Fruit fly (Drosophila melanogaster) whole organism, embryonic: Measurements from ENCODE around the gene Bruce.

Experiments
- Ada2b ChIP-seq: fragments of 200-800 bp; sonication (Bioruptor generic); IDR thresholded peaks from 2 replicates; pipeline ENCODE4 v1.3.6; 2022; ENCODE audit warnings: missing biosample characterization, missing genetic modification characterization
- C15 ChIP-seq: fragments of 200-800 bp; sonication (Bioruptor generic); IDR thresholded peaks from 3 replicates; pipeline ENCODE4 v1.3.6; 2022; ENCODE audit warnings: missing biosample characterization, missing genetic modification characterization
- CG11456 ChIP-seq: fragments of 200-800 bp; sonication (Bioruptor generic); IDR thresholded peaks from 3 replicates; pipeline ENCODE4 v1.3.6; 2022; ENCODE audit warnings: missing biosample characterization, missing genetic modification characterization
- CG11695 ChIP-seq: fragments of 200-800 bp; sonication (Bioruptor generic); IDR thresholded peaks from 3 replicates; pipeline ENCODE4 v1.3.6; 2022; ENCODE audit warnings: missing biosample characterization, missing genetic modification characterization
- CG12071 ChIP-seq: fragments of 200-800 bp; sonication (Bioruptor generic); optimal IDR thresholded peaks from 3 replicates; lab custom pipeline; 2018; ENCODE audit warnings: missing biosample characterization, mild to moderate bottlenecking, missing genetic modification characterization
- CG12744 ChIP-seq: fragments of 200-800 bp; sonication (Bioruptor generic); optimal IDR thresholded peaks from 2 replicates; lab custom pipeline; 2016; ENCODE audit warnings: missing biosample characterization, missing genetic modification characterization
- CG12769 ChIP-seq: fragments of 200-800 bp; sonication (Bioruptor generic); optimal IDR thresholded peaks from 2 replicates; lab custom pipeline; 2019; ENCODE audit warnings: missing biosample characterization, mild to moderate bottlenecking, missing genetic modification characterization, moderate library complexity
- CG15514 ChIP-seq: fragments of 200-800 bp; sonication (Bioruptor generic); optimal IDR thresholded peaks from 3 replicates; lab custom pipeline; 2017; ENCODE audit warnings: missing biosample characterization, missing genetic modification characterization, mild to moderate bottlenecking, moderate library complexity, missing genetic modification reagents
- CG17568 ChIP-seq: fragments of 200-800 bp; sonication (Bioruptor generic); optimal IDR thresholded peaks from 2 replicates; lab custom pipeline; 2018; ENCODE audit warnings: missing biosample characterization, mild to moderate bottlenecking, missing genetic modification characterization, moderate library complexity
- CG1792 ChIP-seq: fragments of 200-800 bp; sonication (Bioruptor generic); optimal IDR thresholded peaks from 2 replicates; lab custom pipeline; 2016; ENCODE audit warnings: missing biosample characterization, missing genetic modification characterization
- CG18476 ChIP-seq: fragments of 200-800 bp; sonication (Bioruptor generic); optimal IDR thresholded peaks from 2 replicates; lab custom pipeline; 2016; ENCODE audit warnings: missing biosample characterization, mild to moderate bottlenecking, missing genetic modification characterization
- CG31224 ChIP-seq: fragments of 200-800 bp; sonication (Bioruptor generic); IDR thresholded peaks from 2 replicates; pipeline ENCODE4 v1.3.6; 2022; ENCODE audit warnings: missing biosample characterization, missing genetic modification characterization
- CG4617 ChIP-seq: fragments of 200-800 bp; sonication (Bioruptor generic); optimal IDR thresholded peaks from 3 replicates; lab custom pipeline; 2016; ENCODE audit warnings: missing biosample characterization, missing genetic modification characterization, borderline replicate concordance
- CG5245 ChIP-seq: fragments of 200-800 bp; sonication (Bioruptor generic); optimal IDR thresholded peaks from 3 replicates; lab custom pipeline; 2016; ENCODE audit warnings: missing biosample characterization, missing genetic modification characterization
- CG6254 ChIP-seq: fragments of 200-800 bp; sonication (Bioruptor generic); optimal IDR thresholded peaks from 3 replicates; lab custom pipeline; 2017; ENCODE audit warnings: mild to moderate bottlenecking, missing biosample characterization, missing genetic modification reagents, missing genetic modification characterization
- CG6854 ChIP-seq: fragments of 200-800 bp; sonication (Bioruptor generic); optimal IDR thresholded peaks from 3 replicates; lab custom pipeline; 2017; ENCODE audit warnings: missing biosample characterization, mild to moderate bottlenecking, missing genetic modification characterization
- CG7786 ChIP-seq: fragments of 200-800 bp; sonication (Bioruptor generic); optimal IDR thresholded peaks from 2 replicates; lab custom pipeline; 2016; ENCODE audit warnings: missing biosample characterization, missing genetic modification characterization
- CG8281 ChIP-seq: fragments of 200-800 bp; sonication (Bioruptor generic); optimal IDR thresholded peaks from 2 replicates; lab custom pipeline; 2018; ENCODE audit warnings: missing biosample characterization, mild to moderate bottlenecking, missing genetic modification characterization, moderate library complexity
- CG8388 ChIP-seq: fragments of 200-800 bp; sonication (Bioruptor generic); optimal IDR thresholded peaks from 2 replicates; lab custom pipeline; 2019; ENCODE audit warnings: missing biosample characterization, mild to moderate bottlenecking, missing genetic modification characterization, moderate library complexity
- CG9932 ChIP-seq: fragments of 200-800 bp; sonication (Bioruptor generic); IDR thresholded peaks from 2 replicates; pipeline ENCODE4 v1.3.6; 2022; ENCODE audit warnings: missing biosample characterization, missing genetic modification characterization
- CHES-1-like ChIP-seq: fragments of 200-800 bp; sonication (Bioruptor generic); optimal IDR thresholded peaks from 2 replicates; lab custom pipeline; 2016; ENCODE audit warnings: missing biosample characterization, missing genetic modification characterization
- Dfd ChIP-seq, 2 experiments: fragments of >200 bp; optimal IDR thresholded peaks; 2 replicates each; lab custom pipeline; 2017; ENCODE audit warnings: missing biosample characterization in 2 of 2, missing genetic modification characterization in 2 of 2
- Doc3 ChIP-seq: fragments of 200-800 bp; sonication (Bioruptor generic); IDR thresholded peaks from 3 replicates; pipeline ENCODE4 v1.3.6; 2022; ENCODE audit warnings: missing biosample characterization, missing genetic modification characterization; ENCODE audit not compliant: partially characterized antibody
- Nf-YA ChIP-seq: fragments of 200-800 bp; sonication (Bioruptor generic); IDR thresholded peaks from 2 replicates; pipeline ENCODE4 v1.3.6; 2022; ENCODE audit warnings: missing biosample characterization, missing genetic modification characterization
- NfI ChIP-seq: fragments of 200-800 bp; sonication (Bioruptor generic); optimal IDR thresholded peaks from 3 replicates; lab custom pipeline; 2018; ENCODE audit warnings: missing biosample characterization, mild to moderate bottlenecking, missing genetic modification characterization, moderate library complexity
- Ptx1 ChIP-seq: fragments of 200-800 bp; sonication (Bioruptor generic); IDR thresholded peaks from 2 replicates; pipeline ENCODE4 v1.3.6; 2022; ENCODE audit warnings: missing biosample characterization, missing genetic modification characterization
- Trl ChIP-seq, 3 experiments: fragments of >200 bp in 2 of 3; fragments of 200-800 bp in 1 of 3; sonication (Bioruptor generic) in 1 of 3; optimal IDR thresholded peaks; 2 replicates in 1 of 3; 3 replicates in 2 of 3; lab custom pipeline; 2016 to 2017; ENCODE audit warnings: missing biosample characterization in 1 of 3, missing genetic modification characterization in 1 of 3
- Usf ChIP-seq: fragments of 200-800 bp; sonication (Bioruptor generic); optimal IDR thresholded peaks from 2 replicates; lab custom pipeline; 2017; ENCODE audit warnings: missing genotype, missing biosample characterization, missing genetic modification characterization
- Xrp1 ChIP-seq: fragments of 200-800 bp; sonication (Bioruptor generic); IDR thresholded peaks from 2 replicates; pipeline ENCODE4 v1.3.6; 2022; ENCODE audit warnings: missing biosample characterization, missing genetic modification characterization
- aop ChIP-seq: fragments of 200-800 bp; sonication (Bioruptor generic); IDR thresholded peaks from 2 replicates; pipeline ENCODE4 v1.3.6; 2022; ENCODE audit warnings: missing biosample characterization, missing genetic modification characterization
- cad ChIP-seq: fragments of >200 bp; optimal IDR thresholded peaks from 2 replicates; lab custom pipeline; 2017; ENCODE audit warnings: missing biosample characterization, missing genetic modification characterization
- ci ChIP-seq: fragments of 200-800 bp; sonication (Bioruptor generic); IDR thresholded peaks from 3 replicates; pipeline ENCODE4 v1.3.6; 2022; ENCODE audit warnings: missing biosample characterization, missing genetic modification characterization
- croc ChIP-seq: fragments of 200-800 bp; sonication (Bioruptor generic); conservative IDR thresholded peaks from 3 replicates; pipeline ENCODE4 v1.3.6; 2022; ENCODE audit warnings: missing biosample characterization, missing genetic modification characterization
- crp ChIP-seq, 2 experiments: fragments of 200-800 bp; sonication (Bioruptor generic); optimal IDR thresholded peaks; 2 replicates in 1 of 2; 3 replicates in 1 of 2; lab custom pipeline; 2017; ENCODE audit warnings: missing biosample characterization in 2 of 2, missing genetic modification characterization in 2 of 2, mild to moderate bottlenecking in 1 of 2, moderate library complexity in 1 of 2
- dan ChIP-seq: fragments of 200-800 bp; sonication (Bioruptor generic); IDR thresholded peaks from 2 replicates; pipeline ENCODE4 v1.3.6; 2022; ENCODE audit warnings: missing biosample characterization, missing genetic modification characterization
- dati ChIP-seq: fragments of 200-800 bp; sonication (Bioruptor generic); IDR thresholded peaks from 2 replicates; pipeline ENCODE4 v1.3.6; 2022; ENCODE audit warnings: missing biosample characterization, missing genetic modification characterization
- esg ChIP-seq: fragments of 200-800 bp; sonication (Bioruptor generic); conservative IDR thresholded peaks from 2 replicates; pipeline ENCODE4 v1.3.6; 2022; ENCODE audit warnings: missing biosample characterization, missing genetic modification characterization
- her ChIP-seq: fragments of 200-800 bp; sonication (Bioruptor generic); optimal IDR thresholded peaks from 2 replicates; lab custom pipeline; 2016; ENCODE audit warnings: missing biosample characterization, missing genetic modification characterization
- lab ChIP-seq: fragments of 200-800 bp; sonication (Bioruptor generic); optimal IDR thresholded peaks from 3 replicates; lab custom pipeline; 2017; ENCODE audit warnings: missing biosample characterization, missing genetic modification characterization, mild to moderate bottlenecking, moderate library complexity, missing genetic modification reagents
- lov ChIP-seq, 2 experiments: fragments of 200-800 bp in 1 of 2; fragments of >200 bp in 1 of 2; sonication (Bioruptor generic) in 1 of 2; IDR thresholded peaks in 1 of 2; optimal IDR thresholded peaks in 1 of 2; 2 replicates in 1 of 2; 3 replicates in 1 of 2; pipeline versions ENCODE4 v1.3.6 to Lab custom; 2017 to 2022; ENCODE audit warnings: missing biosample characterization in 1 of 2, missing genetic modification characterization in 1 of 2
- pan ChIP-seq, 4 experiments: fragments of >200 bp in 3 of 4; fragments of 200-800 bp in 1 of 4; sonication (Bioruptor generic) in 1 of 4; optimal IDR thresholded peaks in 3 of 4; IDR thresholded peaks in 1 of 4; 2 replicates each; pipeline versions ENCODE4 v1.3.6 to Lab custom; 2017 to 2022; ENCODE audit warnings: missing biosample characterization in 2 of 4, missing genetic modification characterization in 2 of 4, mixed read lengths in 1 of 4
- pum ChIP-seq: fragments of 200-800 bp; sonication (Bioruptor generic); optimal IDR thresholded peaks from 2 replicates; lab custom pipeline; 2016; ENCODE audit warnings: missing biosample characterization, missing genetic modification characterization
- run ChIP-seq: fragments of 200-800 bp; sonication (Bioruptor generic); optimal IDR thresholded peaks from 3 replicates; lab custom pipeline; 2018; ENCODE audit warnings: missing biosample characterization, mild to moderate bottlenecking, missing genetic modification characterization
- schlank ChIP-seq: fragments of 200-800 bp; sonication (Bioruptor generic); optimal IDR thresholded peaks from 2 replicates; lab custom pipeline; 2018; ENCODE audit warnings: missing biosample characterization, mild to moderate bottlenecking, missing genetic modification characterization
- sens ChIP-seq: fragments of 200-800 bp; sonication (Bioruptor generic); peaks from one replicate; lab custom pipeline; 2016; ENCODE audit warnings: missing biosample characterization, missing genetic modification characterization
- wek ChIP-seq: fragments of 200-800 bp; sonication (Bioruptor generic); optimal IDR thresholded peaks from 3 replicates; lab custom pipeline; 2018; ENCODE audit warnings: missing biosample characterization, mild to moderate bottlenecking, missing genetic modification characterization, moderate library complexity
- wor ChIP-seq: fragments of 200-800 bp; sonication (Bioruptor generic); IDR thresholded peaks from 2 replicates; pipeline ENCODE4 v1.3.6; 2022; ENCODE audit warnings: missing biosample characterization, missing genetic modification characterization

Bruce gene

DNA sequence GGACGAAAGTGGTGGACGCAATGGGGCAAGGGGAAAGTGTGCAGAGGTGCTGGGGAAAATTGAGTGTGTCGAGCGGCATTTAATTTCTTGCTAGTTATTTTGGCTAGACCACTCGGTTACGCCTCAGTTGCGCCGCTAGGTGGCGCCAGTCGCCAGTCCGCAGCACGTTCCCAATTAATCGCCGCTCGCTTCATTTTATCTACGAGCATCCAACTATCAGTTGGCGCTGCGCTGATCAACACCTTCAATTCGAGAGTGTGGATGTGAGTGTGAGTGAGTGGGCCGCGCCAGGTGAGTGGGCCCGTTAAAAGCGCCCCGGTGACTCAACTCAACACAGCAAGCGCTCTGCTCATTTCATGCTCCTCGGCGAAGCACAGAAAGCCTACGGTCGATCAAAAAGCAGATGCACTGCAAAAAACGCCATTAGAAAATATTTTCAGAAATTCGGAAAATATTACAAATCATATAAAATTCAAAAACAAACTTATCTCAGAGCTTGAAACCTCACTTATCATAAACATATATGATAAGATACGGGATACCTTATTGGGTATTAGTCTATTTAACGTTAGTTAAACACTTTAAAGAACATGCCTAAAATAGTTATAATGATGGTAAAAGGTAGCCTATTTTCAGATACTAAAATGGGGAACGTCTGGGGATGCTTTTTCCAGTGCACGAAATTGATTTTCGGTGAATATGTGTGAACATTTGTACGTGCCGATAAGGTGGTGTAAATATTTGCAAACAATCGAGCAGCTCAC is 62.9 kb downstream of the Bruce start (continued):
- TF ChIP-seq CG4617 (GFP tag; lab: Kevin White, UChicago), result peak; percentile 23
- TF ChIP-seq CHES-1-like (GFP tag; lab: Kevin White, UChicago), result peak; percentile 76
- TF ChIP-seq ci, result peak; percentile 55; the same call in 1 of the 3 replicates
- TF ChIP-seq CG11695 (GFP tag; lab: Robert Waterston, UW), result peak; percentile 84
- peak; percentile 69 for TF ChIP-seq CG15514
- no peak for TF ChIP-seq lov (optimal IDR thresholded peaks at IDR 0.05; lab: Kevin White, UChicago)
- no peak for TF ChIP-seq lov (GFP tag; IDR thresholded peaks at IDR 0.05; lab: Robert Waterston, UW)
- peak; percentile 66; the same call in 1 of the 3 replicates for TF ChIP-seq CG11456 (GFP tag; lab: Robert Waterston, UW)
- TF ChIP-seq Xrp1 (GFP tag; lab: Robert Waterston, UW), result peak; percentile 65; the same call in 1 of the 2 replicates
- TF ChIP-seq croc (GFP tag; lab: Robert Waterston, UW), result no peak; the same call in 2 of the 3 replicates
- peak; percentile 73 for TF ChIP-seq CG9932 (GFP tag; lab: Robert Waterston, UW)
- peak; percentile 84 for TF ChIP-seq CG12744 (GFP tag; lab: Kevin White, UChicago)
- peak; percentile 69 for TF ChIP-seq CG6854 (GFP tag; lab: Kevin White, UChicago)
- no peak for TF ChIP-seq pan (optimal IDR thresholded peaks at IDR 0.05; lab: Kevin White, UChicago)
- peak in 1 of 2 experiments; percentile 76 for TF ChIP-seq pan (GFP tag; optimal IDR thresholded peaks at IDR 0.05 in 1 of 2, IDR thresholded peaks at IDR 0.05 in 1 of 2)
- peak; percentile 87 for TF ChIP-seq NfI
- TF ChIP-seq sens (GFP tag; lab: Kevin White, UChicago), result peak; percentile 96
- TF ChIP-seq run (tag; lab: Kevin White, UChicago), result peak; percentile 79
- TF ChIP-seq Trl (optimal IDR thresholded peaks at IDR 0.05; lab: Kevin White, UChicago), result peak in 1 of 2 experiments; percentile 2
- peak; percentile 46 for TF ChIP-seq Trl (GFP tag; optimal IDR thresholded peaks at IDR 0.05; lab: Kevin White, UChicago)
- 0 out of 2 replicates have a peak, but pooled peaks have one; percentile 10 for TF ChIP-seq Nf-YA (GFP tag; lab: Robert Waterston, UW)
- TF ChIP-seq CG18476 (GFP tag; lab: Kevin White, UChicago), result peak; percentile 63
- TF ChIP-seq CG1792 (GFP tag; lab: Kevin White, UChicago), result peak; percentile 72
- TF ChIP-seq CG12769 (tag; lab: Kevin White, UChicago), result peak; percentile 28
- peak; percentile 68 for TF ChIP-seq Ada2b
- peak; percentile 85 for TF ChIP-seq Ptx1 (GFP tag; lab: Robert Waterston, UW)
- TF ChIP-seq CG8281 (tag; lab: Kevin White, UChicago), result peak; percentile 57
- TF ChIP-seq crp (GFP tag; optimal IDR thresholded peaks at IDR 0.05; lab: Kevin White, UChicago), result peak in 1 of 2 experiments; percentile 42
- TF ChIP-seq CG31224, result peak; percentile 56
- TF ChIP-seq dan (GFP tag; lab: Robert Waterston, UW), result no peak
- TF ChIP-seq aop (GFP tag; lab: Robert Waterston, UW), result no peak
- peak; percentile 72 for TF ChIP-seq wor (GFP tag; lab: Robert Waterston, UW)
- peak; percentile 56 for TF ChIP-seq CG6254 (GFP tag; lab: Kevin White, UChicago)
- 0 out of 2 replicates have a peak, but pooled peaks have one; percentile 24 for TF ChIP-seq dati
- TF ChIP-seq her (GFP tag; lab: Kevin White, UChicago), result peak; percentile 41
- no peak for TF ChIP-seq cad (GFP tag; lab: Kevin White, UChicago)
- TF ChIP-seq CG12071 (GFP tag; lab: Kevin White, UChicago), result peak; percentile 68
- TF ChIP-seq CG8388, result peak; percentile 84
- TF ChIP-seq esg, result peak; percentile 73
- peak; percentile 29 for TF ChIP-seq wek
- no peak for TF ChIP-seq Dfd (GFP tag; optimal IDR thresholded peaks at IDR 0.05; lab: Kevin White, UChicago)
- TF ChIP-seq pum (GFP tag; lab: Kevin White, UChicago), result peak; percentile 76
- peak; percentile 17 for TF ChIP-seq CG5245 (GFP tag; lab: Kevin White, UChicago)
- no peak; the same call in 2 of the 3 replicates for TF ChIP-seq C15 (GFP tag; lab: Robert Waterston, UW)
- peak; percentile 78 for TF ChIP-seq CG17568 (GFP tag; lab: Kevin White, UChicago)
- peak; percentile 63 for TF ChIP-seq Usf (GFP tag; lab: Kevin White, UChicago)
- TF ChIP-seq schlank (tag; lab: Kevin White, UChicago), result peak; percentile 59
- TF ChIP-seq CG7786, result peak; percentile 80
- peak; percentile 91 for TF ChIP-seq lab (GFP tag; lab: Kevin White, UChicago)
- no peak for TF ChIP-seq Doc3 (GFP tag; lab: Robert Waterston, UW)
